Fruit fly (Drosophila melanogaster): ENCODE results near the gene CG6184.

Gene CG6184

DNA sequence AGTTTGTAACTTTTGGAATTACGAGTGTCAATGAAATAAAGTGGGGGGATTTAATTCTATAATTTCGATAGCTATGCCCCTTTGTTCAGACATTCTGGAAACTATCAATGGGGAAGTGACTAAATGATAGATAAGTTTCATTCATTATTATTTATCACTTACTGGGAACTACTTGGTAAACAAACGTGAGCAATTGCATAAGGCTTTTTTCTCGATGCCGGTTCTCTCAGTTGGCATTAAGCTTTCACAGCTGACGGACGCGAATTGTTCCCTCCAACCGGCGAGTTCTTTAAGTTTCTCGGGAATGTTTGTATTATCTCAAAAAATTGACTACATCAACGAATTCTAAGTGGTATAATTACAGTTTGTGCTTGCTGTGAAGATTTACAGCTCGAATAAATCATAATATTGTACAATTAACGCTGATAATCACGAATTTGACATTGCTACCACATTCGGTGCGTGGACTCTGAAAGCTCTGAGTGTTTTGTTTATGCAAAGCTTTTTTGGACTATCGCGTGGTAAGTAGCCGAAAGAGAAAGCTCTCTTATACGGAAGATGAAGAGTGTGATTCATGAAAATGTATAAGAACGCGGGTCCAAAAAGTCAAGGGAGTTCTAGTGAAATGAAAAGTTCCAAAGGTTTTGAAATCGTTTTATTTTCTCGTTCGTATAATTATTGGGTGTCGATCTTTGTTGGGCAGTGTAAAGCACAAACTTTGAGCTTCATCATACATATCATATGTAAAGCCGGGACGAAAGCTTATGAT is 13.7 kb upstream of the CG6184 start, which contains the start of gene Naam (continued):
- no peak for TF ChIP-seq CG4360 (GFP tag; IDR thresholded peaks at IDR 0.05)
- peak; percentile 58 for TF ChIP-seq CG3995 (GFP tag; optimal IDR thresholded peaks at IDR 0.05)
- peak; percentile 79 for TF ChIP-seq B-H2 (GFP tag; optimal IDR thresholded peaks at IDR 0.05)
- no peak for TF ChIP-seq CG12236 (GFP tag; optimal IDR thresholded peaks at IDR 0.05)
- TF ChIP-seq Drgx (GFP tag; IDR thresholded peaks at IDR 0.05) = peak; percentile 85
- TF ChIP-seq CG12391 (tag; optimal IDR thresholded peaks at IDR 0.05) = peak; percentile 84
- TF ChIP-seq otp (GFP tag; IDR thresholded peaks at IDR 0.05) = peak; percentile 62; the same call in 1 of the 3 replicates
- TF ChIP-seq gcm2 (GFP tag; optimal IDR thresholded peaks at IDR 0.05) = peak; percentile 67
- no peak for TF ChIP-seq CG2199 (GFP tag; IDR thresholded peaks at IDR 0.05)
- TF ChIP-seq CG15514 (GFP tag; optimal IDR thresholded peaks at IDR 0.05) = peak; percentile 79
- TF ChIP-seq en (GFP tag; optimal IDR thresholded peaks at IDR 0.05) = peak; percentile 66
- no peak for TF ChIP-seq CG3726 (GFP tag; IDR thresholded peaks at IDR 0.05)
- peak; percentile 47 for TF ChIP-seq Ets97D (GFP tag; optimal IDR thresholded peaks at IDR 0.05)
- no peak for TF ChIP-seq sens-2 (GFP tag; IDR thresholded peaks at IDR 0.05)
- peak; percentile 19 for TF ChIP-seq MESR4 (GFP tag; optimal IDR thresholded peaks at IDR 0.05)
- peak; percentile 57; the same call in 1 of the 2 replicates for TF ChIP-seq E2f2 (GFP tag; IDR thresholded peaks at IDR 0.05)
- peak; percentile 78 for TF ChIP-seq CG17361 (GFP tag; IDR thresholded peaks at IDR 0.05)
- peak; percentile 64 for TF ChIP-seq CG6683 (GFP tag; optimal IDR thresholded peaks at IDR 0.05)
- TF ChIP-seq CHES-1-like (GFP tag; optimal IDR thresholded peaks at IDR 0.05) = peak; percentile 79
- peak; percentile 72 for TF ChIP-seq tin (GFP tag; optimal IDR thresholded peaks at IDR 0.05)
- peak; percentile 60 for TF ChIP-seq repo (GFP tag; optimal IDR thresholded peaks at IDR 0.05)
- TF ChIP-seq gce (GFP tag; IDR thresholded peaks at IDR 0.05) = peak; percentile 54; the same call in 1 of the 3 replicates
- TF ChIP-seq hb (GFP tag; IDR thresholded peaks at IDR 0.05; ENCODE audit: partially characterized antibody) = no peak
- TF ChIP-seq pros (GFP tag; optimal IDR thresholded peaks at IDR 0.05) = no peak
- TF ChIP-seq CG16815 (GFP tag; optimal IDR thresholded peaks at IDR 0.05) = peak; percentile 25
- TF ChIP-seq CrebB (tag; optimal IDR thresholded peaks at IDR 0.05) = peak; percentile 31
- peak; percentile 50 for TF ChIP-seq nerfin-1 (tag; optimal IDR thresholded peaks at IDR 0.05)
- TF ChIP-seq CG7987 (GFP tag; optimal IDR thresholded peaks at IDR 0.05) = peak; percentile 64
- TF ChIP-seq Oaz (GFP tag; IDR thresholded peaks at IDR 0.05) = no peak
- TF ChIP-seq Oli (tag; optimal IDR thresholded peaks at IDR 0.05) = peak; percentile 72
- TF ChIP-seq CG1832 (GFP tag; optimal IDR thresholded peaks at IDR 0.05) = no peak
- peak; percentile 45; the same call in 1 of the 2 replicates for TF ChIP-seq Nf-YA (GFP tag; IDR thresholded peaks at IDR 0.05)
- peak; percentile 78 for TF ChIP-seq ERR (GFP tag; optimal IDR thresholded peaks at IDR 0.05)
- TF ChIP-seq CG31441 (GFP tag; IDR thresholded peaks at IDR 0.05) = peak; percentile 77
- TF ChIP-seq sisA (GFP tag; IDR thresholded peaks at IDR 0.05) = peak; percentile 58
- no peak for TF ChIP-seq dimm (GFP tag; IDR thresholded peaks at IDR 0.05)
- peak in 1 of 2 experiments; percentile 81 for TF ChIP-seq bsh (GFP tag; optimal IDR thresholded peaks at IDR 0.05)
- TF ChIP-seq so (GFP tag; IDR thresholded peaks at IDR 0.05) = peak; percentile 67; the same call in 1 of the 3 replicates
- TF ChIP-seq ems (GFP tag; optimal IDR thresholded peaks at IDR 0.05) = peak; percentile 81
- TF ChIP-seq gcm (GFP tag; optimal IDR thresholded peaks at IDR 0.05) = peak; percentile 73
- peak; percentile 80 for TF ChIP-seq ATbp (GFP tag; optimal IDR thresholded peaks at IDR 0.05)
- TF ChIP-seq YL-1 (GFP tag; optimal IDR thresholded peaks at IDR 0.05) = no peak
- TF ChIP-seq cad (GFP tag; optimal IDR thresholded peaks at IDR 0.05) = no peak
- peak; percentile 47 for TF ChIP-seq CG8944 (GFP tag; optimal IDR thresholded peaks at IDR 0.05)
- peak; percentile 82 for TF ChIP-seq sob (GFP tag; IDR thresholded peaks at IDR 0.05)
- peak; percentile 94 for TF ChIP-seq CG2120 (GFP tag; optimal IDR thresholded peaks at IDR 0.05)
- TF ChIP-seq CG1792 (GFP tag; optimal IDR thresholded peaks at IDR 0.05) = peak; percentile 67
- no peak for TF ChIP-seq prd (optimal IDR thresholded peaks at IDR 0.05)
- peak; percentile 70 for TF ChIP-seq prd (GFP tag; IDR thresholded peaks at IDR 0.05)
- TF ChIP-seq nau (GFP tag; optimal IDR thresholded peaks at IDR 0.05) = peak; percentile 61
